Worm (Caenorhabditis elegans): ENCODE measurements around the gene clc-20.

The clc-20 gene

DNA sequence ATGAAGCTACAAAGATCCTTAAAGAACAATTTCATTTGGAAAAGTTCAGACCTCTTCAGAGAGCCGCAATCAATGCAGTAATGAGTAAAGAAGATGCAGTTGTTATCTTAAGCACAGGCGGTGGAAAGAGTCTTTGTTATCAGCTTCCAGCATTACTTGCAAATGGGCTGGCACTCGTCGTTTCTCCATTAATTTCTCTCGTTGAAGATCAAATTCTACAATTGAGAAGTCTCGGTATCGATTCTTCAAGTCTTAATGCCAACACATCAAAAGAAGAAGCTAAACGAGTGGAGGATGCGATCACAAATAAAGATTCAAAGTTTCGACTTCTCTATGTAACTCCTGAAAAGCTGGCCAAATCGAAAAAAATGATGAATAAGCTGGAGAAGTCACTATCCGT lies 15.5 kb upstream of the clc-20 start:
- TF ChIP-seq C38D4.7 (GFP tag; optimal IDR thresholded peaks at IDR 0.05) (no peak), sdc-2 (tag; optimal IDR thresholded peaks at IDR 0.05) (no peak), ceh-22 (tag; optimal IDR thresholded peaks at IDR 0.05) (no peak), hlh-6 (tag; optimal IDR thresholded peaks at IDR 0.05) (no peak), unc-42 (tag; optimal IDR thresholded peaks at IDR 0.05) (no peak), ceh-14 (tag; optimal IDR thresholded peaks at IDR 0.05) (no peak), sox-2 (GFP tag; IDR thresholded peaks at IDR 0.05) (no peak), elt-4 (tag; optimal IDR thresholded peaks at IDR 0.05) (no peak), hlh-30 (tag; optimal IDR thresholded peaks at IDR 0.05; ENCODE audit: insufficient read depth) (no peak), odd-2 (tag; optimal IDR thresholded peaks at IDR 0.05) (no peak), ceh-31 (tag; optimal IDR thresholded peaks at IDR 0.05) (no peak), ref-2 (tag; optimal IDR thresholded peaks at IDR 0.05) (no peak)

DNA sequence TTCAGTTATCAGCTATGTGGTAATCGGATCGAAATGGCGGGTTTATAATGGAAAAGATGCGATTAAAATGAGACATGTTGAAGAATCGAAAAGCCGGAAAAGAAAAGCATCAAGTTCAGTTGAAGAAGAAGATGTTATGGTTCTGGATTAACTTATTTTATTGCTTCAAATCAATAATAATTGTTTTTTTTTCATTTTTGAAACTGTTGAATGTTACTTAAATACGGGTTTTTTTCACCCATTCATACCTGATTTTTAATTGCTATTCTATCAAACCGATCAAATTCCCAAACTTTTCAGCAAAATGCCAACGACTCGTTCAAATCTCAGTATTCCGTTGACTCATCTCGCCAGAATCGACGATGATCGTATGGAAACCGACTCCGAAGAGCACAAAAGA lies 12.5 kb upstream of the clc-20 start, which contains the start of gene exos-4.2:
TSS of gene exos-4.2 (plus strand) at position 301 of the 400 bp plus-strand sequence.
- TF ChIP-seq pha-2 (tag; optimal IDR thresholded peaks at IDR 0.05): no peak

DNA sequence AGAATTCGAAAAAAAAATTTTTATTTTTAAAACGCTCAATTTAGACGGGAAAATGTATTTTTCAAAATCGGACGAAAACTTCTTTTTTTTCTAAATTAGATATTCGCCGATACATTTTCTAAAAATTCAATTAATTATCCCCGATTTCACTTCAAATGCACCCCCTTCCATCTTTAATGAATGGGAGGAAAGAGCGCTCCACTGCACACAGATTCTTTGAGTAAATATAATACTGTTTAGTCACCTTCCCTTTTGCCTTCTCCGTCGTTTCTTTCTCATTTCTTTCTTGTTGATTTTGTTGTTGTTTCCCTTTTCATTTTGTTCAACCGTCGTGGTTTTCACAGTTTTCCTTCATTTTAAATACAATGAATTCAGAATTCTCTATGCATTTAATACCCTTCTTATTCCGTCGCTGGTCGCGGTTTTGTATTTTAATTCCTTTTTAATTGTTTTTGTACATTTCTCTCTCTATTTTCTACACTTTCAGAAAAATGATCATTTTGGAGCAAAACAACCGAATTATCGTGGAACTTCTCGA lies 10.5 kb upstream of the clc-20 start, which contains the start of gene arx-4:
TSS of gene arx-4 (plus strand) at position 488 of the 538 bp plus-strand sequence.
- peak; percentile 28 for TF ChIP-seq ceh-31 (tag; optimal IDR thresholded peaks at IDR 0.05)
- TF ChIP-seq ceh-48 (tag; optimal IDR thresholded peaks at IDR 0.05): no peak
- peak; percentile 95 for TF ChIP-seq unc-42 (tag; optimal IDR thresholded peaks at IDR 0.05)

DNA sequence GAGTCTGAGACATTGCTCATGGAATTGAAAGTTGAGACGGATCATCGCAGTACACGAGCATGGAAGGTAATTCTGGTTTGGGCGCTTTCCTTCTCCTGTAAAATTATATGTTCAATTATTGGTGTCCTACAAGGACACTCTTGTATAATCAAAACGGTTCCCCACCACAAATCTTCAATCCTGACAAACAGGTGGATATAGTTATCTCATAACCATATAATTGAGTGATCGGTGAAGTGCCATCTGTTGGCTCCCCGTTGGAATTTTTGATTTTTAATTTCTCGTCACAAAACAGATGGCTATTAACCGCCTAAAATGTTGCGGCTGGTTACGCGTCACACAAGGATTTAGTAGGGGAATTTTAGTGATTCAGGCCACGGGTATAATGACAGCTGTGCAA lies 3.5 kb upstream of the clc-20 start:
- TF ChIP-seq ceh-14 (tag; optimal IDR thresholded peaks at IDR 0.05) (no peak), mec-3 (tag; optimal IDR thresholded peaks at IDR 0.05; ENCODE audit: borderline replicate concordance) (no peak), pha-2 (tag; optimal IDR thresholded peaks at IDR 0.05) (no peak), sdc-2 (tag; optimal IDR thresholded peaks at IDR 0.05) (no peak), F13H6.1 (tag; optimal IDR thresholded peaks at IDR 0.05) (no peak), nhr-232 (tag; optimal IDR thresholded peaks at IDR 0.05) (no peak)

DNA sequence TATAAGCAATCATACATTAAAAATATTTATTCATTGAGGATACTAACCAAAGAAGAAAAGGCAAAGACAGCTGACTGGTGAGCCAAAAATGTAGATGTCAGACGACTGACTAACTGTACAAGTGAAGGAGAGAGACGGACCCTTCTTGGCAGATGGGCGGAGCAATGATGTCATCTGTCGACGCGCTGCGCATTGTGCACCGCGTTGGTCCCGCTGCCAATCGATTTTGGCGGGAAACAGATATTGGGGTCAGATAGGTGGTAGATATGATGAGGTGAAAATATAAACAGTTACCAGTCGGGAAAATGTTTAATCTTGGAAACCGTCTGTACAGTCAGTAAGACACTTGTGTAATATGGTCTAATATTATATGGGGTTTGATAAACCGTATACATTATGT lies 2.5 kb upstream of the clc-20 start, which contains the start of gene T24C4.2:
TSS of gene T24C4.2 (minus strand) at position 101 of the 400 bp plus-strand sequence.
- TF ChIP-seq elt-4 (tag; optimal IDR thresholded peaks at IDR 0.05) (no peak), hlh-15 (tag; optimal IDR thresholded peaks at IDR 0.05) (no peak), nhr-11 (tag; optimal IDR thresholded peaks at IDR 0.05) (no peak), ceh-22 (tag; optimal IDR thresholded peaks at IDR 0.05) (no peak), pha-2 (tag; optimal IDR thresholded peaks at IDR 0.05) (no peak), ceh-31 (tag; optimal IDR thresholded peaks at IDR 0.05) (no peak), ceh-48 (tag; optimal IDR thresholded peaks at IDR 0.05) (no peak), unc-55 (GFP tag; optimal IDR thresholded peaks at IDR 0.05) (no peak), dve-1 (tag; optimal IDR thresholded peaks at IDR 0.05) (no peak), syd-9 (tag; optimal IDR thresholded peaks at IDR 0.05) (no peak), T23F11.4 (GFP tag; optimal IDR thresholded peaks at IDR 0.05) (no peak), che-1 (tag; optimal IDR thresholded peaks at IDR 0.05) (no peak), rnt-1 (tag; optimal IDR thresholded peaks at IDR 0.05) (no peak), tbx-2 (tag; optimal IDR thresholded peaks at IDR 0.05) (no peak), ceh-6 (GFP tag; optimal IDR thresholded peaks at IDR 0.05) (no peak), ref-2 (tag; optimal IDR thresholded peaks at IDR 0.05) (no peak), zip-5 (tag; optimal IDR thresholded peaks at IDR 0.05) (no peak)

DNA sequence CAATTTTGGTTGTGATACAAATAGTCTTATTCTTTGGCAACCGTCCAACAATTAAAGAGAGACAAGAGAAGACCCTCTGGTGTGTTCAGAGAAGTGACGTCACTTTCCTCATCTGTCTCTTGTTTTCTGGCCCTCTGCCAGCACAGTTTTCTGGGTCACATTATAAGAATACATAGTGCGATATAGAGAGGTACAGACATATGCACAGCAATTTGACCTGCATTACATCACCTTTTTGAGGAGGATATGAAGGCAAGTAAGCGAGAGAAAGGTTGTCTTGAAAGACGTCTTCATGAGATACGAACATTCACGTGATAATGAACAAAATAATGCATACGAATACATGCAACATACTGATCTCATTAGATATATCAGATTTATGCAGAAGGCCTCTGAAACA lies 1.8 kb upstream of the clc-20 start:
- TF ChIP-seq dve-1 (tag; optimal IDR thresholded peaks at IDR 0.05) (no peak), elt-4 (tag; optimal IDR thresholded peaks at IDR 0.05) (no peak), hlh-30 (tag; optimal IDR thresholded peaks at IDR 0.05; ENCODE audit: insufficient read depth) (peak; percentile 60), tbx-2 (tag; optimal IDR thresholded peaks at IDR 0.05) (peak; percentile 9)

DNA sequence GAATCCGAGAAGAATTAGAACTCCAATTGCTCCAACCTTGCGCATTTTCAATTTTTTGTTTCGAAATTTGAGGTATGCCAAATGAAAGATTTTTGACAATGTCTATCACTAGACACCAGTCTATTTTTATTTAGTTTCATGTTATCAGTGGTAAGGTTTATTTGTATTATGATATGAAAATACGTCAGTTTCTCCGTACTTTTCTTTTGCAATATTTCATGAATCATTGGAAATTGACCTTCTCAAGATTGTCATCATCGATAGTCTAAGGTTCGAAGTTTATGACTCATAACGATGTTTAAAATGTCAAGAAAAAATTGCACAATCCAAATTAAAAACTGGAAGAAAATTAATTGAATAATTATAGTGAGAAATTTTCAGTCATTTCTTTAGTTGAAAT lies 1.0 kb downstream of the clc-20 start, which contains the start of gene clc-19:
TSS of gene clc-19 (minus strand) at position 135 of the 400 bp plus-strand sequence.
- no peak for TF ChIP-seq rnt-1 (tag; optimal IDR thresholded peaks at IDR 0.05)
- TF ChIP-seq ceh-34 (tag; optimal IDR thresholded peaks at IDR 0.05): no peak
- no peak for TF ChIP-seq sdc-2 (tag; optimal IDR thresholded peaks at IDR 0.05)
- no peak for TF ChIP-seq ceh-19 (GFP tag; optimal IDR thresholded peaks at IDR 0.05)
- TF ChIP-seq che-1 (tag; optimal IDR thresholded peaks at IDR 0.05): no peak
- no peak for TF ChIP-seq pat-9 (tag; optimal IDR thresholded peaks at IDR 0.05)
- no peak for TF ChIP-seq hlh-15 (tag; optimal IDR thresholded peaks at IDR 0.05)
- no peak for TF ChIP-seq ama-1 (optimal IDR thresholded peaks at IDR 0.05)
- TF ChIP-seq K09A11.1 (tag; optimal IDR thresholded peaks at IDR 0.05; ENCODE audit: insufficient read depth): no peak
- no peak for TF ChIP-seq ceh-6 (GFP tag; optimal IDR thresholded peaks at IDR 0.05)
- no peak for TF ChIP-seq sox-2 (GFP tag; IDR thresholded peaks at IDR 0.05)
- no peak for TF ChIP-seq tbx-7 (tag; optimal IDR thresholded peaks at IDR 0.05)
- TF ChIP-seq unc-86 (tag; optimal IDR thresholded peaks at IDR 0.05): no peak
- TF ChIP-seq hlh-30 (tag; optimal IDR thresholded peaks at IDR 0.05; ENCODE audit: insufficient read depth): no peak
- no peak for TF ChIP-seq sox-4 (tag; optimal IDR thresholded peaks at IDR 0.05)
